Worm (Caenorhabditis elegans): Measurements from ENCODE around the gene nspc-12.

The nspc-12 gene

ce11 chrX:12356581-12356980 lies at the start of gene nspc-12:
nspc-12 (minus strand) TSS chrX:12356681.
- TF ChIP-seq klf-2 (GFP tag; conservative IDR thresholded peaks at IDR 0.05), result no peak
- TF ChIP-seq med-1 (GFP tag; optimal IDR thresholded peaks at IDR 0.05; ENCODE audit: insufficient read depth), result no peak
- TF ChIP-seq tab-1 (GFP tag; IDR thresholded peaks at IDR 0.05), result no peak
- TF ChIP-seq ref-1 (GFP tag; conservative IDR thresholded peaks at IDR 0.05), result no peak
- no peak for TF ChIP-seq flt-1 (GFP tag; IDR thresholded peaks at IDR 0.05)

ce11 chrX:12406037-12406436 lies 49.6 kb upstream of the nspc-12 start:
- TF ChIP-seq ref-1 (GFP tag; conservative IDR thresholded peaks at IDR 0.05) (no peak), klf-2 (GFP tag; conservative IDR thresholded peaks at IDR 0.05) (no peak), cog-1 (tag; optimal IDR thresholded peaks at IDR 0.05) (no peak), T22C8.4 (GFP tag; IDR thresholded peaks at IDR 0.05) (no peak), ztf-29 (GFP tag; IDR thresholded peaks at IDR 0.05) (no peak), ztf-23 (GFP tag; IDR thresholded peaks at IDR 0.05) (no peak), med-1 (GFP tag; optimal IDR thresholded peaks at IDR 0.05; ENCODE audit: insufficient read depth) (no peak), tab-1 (GFP tag; IDR thresholded peaks at IDR 0.05) (no peak), flt-1 (GFP tag; IDR thresholded peaks at IDR 0.05) (no peak)

- TF ChIP-seq klf-2 (GFP tag; conservative IDR thresholded peaks at IDR 0.05) (no peak), cog-1 (tag; optimal IDR thresholded peaks at IDR 0.05) (no peak), ztf-29 (GFP tag; IDR thresholded peaks at IDR 0.05) (no peak), ztf-23 (GFP tag; IDR thresholded peaks at IDR 0.05) (no peak)
Observed at ce11 chrX:12404729-12405128, 48.2 kb upstream of the nspc-12 start.

ce11 chrX:12393786-12394308 lies 37.4 kb upstream of the nspc-12 start, which contains the start of gene F17E5.2:
F17E5.2 (plus strand) TSS chrX:12394258.
- TF ChIP-seq T22C8.4 (GFP tag; IDR thresholded peaks at IDR 0.05) (no peak), klf-2 (GFP tag; conservative IDR thresholded peaks at IDR 0.05) (no peak), cog-1 (tag; optimal IDR thresholded peaks at IDR 0.05) (peak; percentile 94)

- no peak for TF ChIP-seq med-1 (GFP tag; optimal IDR thresholded peaks at IDR 0.05; ENCODE audit: insufficient read depth)
- TF ChIP-seq flt-1 (GFP tag; IDR thresholded peaks at IDR 0.05), result no peak
- TF ChIP-seq klf-2 (GFP tag; conservative IDR thresholded peaks at IDR 0.05), result no peak
- no peak for TF ChIP-seq cog-1 (tag; optimal IDR thresholded peaks at IDR 0.05)
- TF ChIP-seq ref-1 (GFP tag; conservative IDR thresholded peaks at IDR 0.05), result no peak
- no peak for TF ChIP-seq tab-1 (GFP tag; IDR thresholded peaks at IDR 0.05)
- no peak for TF ChIP-seq ztf-29 (GFP tag; IDR thresholded peaks at IDR 0.05)
- no peak for TF ChIP-seq ztf-23 (GFP tag; IDR thresholded peaks at IDR 0.05)
- TF ChIP-seq T22C8.4 (GFP tag; IDR thresholded peaks at IDR 0.05), result no peak
Observed at ce11 chrX:12391380-12391779, 34.9 kb upstream of the nspc-12 start, which contains the start of gene nekl-3. nekl-3 (minus strand) TSS chrX:12391480.

- TF ChIP-seq T22C8.4 (GFP tag; IDR thresholded peaks at IDR 0.05), result no peak
- no peak for TF ChIP-seq ztf-29 (GFP tag; IDR thresholded peaks at IDR 0.05)
- no peak for TF ChIP-seq tab-1 (GFP tag; IDR thresholded peaks at IDR 0.05)
- no peak for TF ChIP-seq flt-1 (GFP tag; IDR thresholded peaks at IDR 0.05)
- TF ChIP-seq cog-1 (tag; optimal IDR thresholded peaks at IDR 0.05), result no peak
- no peak for TF ChIP-seq med-1 (GFP tag; optimal IDR thresholded peaks at IDR 0.05; ENCODE audit: insufficient read depth)
- TF ChIP-seq klf-2 (GFP tag; conservative IDR thresholded peaks at IDR 0.05), result no peak
Observed at ce11 chrX:12378293-12378692, 21.8 kb upstream of the nspc-12 start, which contains the start of gene glb-13. glb-13 (minus strand) TSS chrX:12378393.

- TF ChIP-seq ztf-29 (GFP tag; IDR thresholded peaks at IDR 0.05), result no peak
Observed at ce11 chrX:12375783-12376182, 19.3 kb upstream of the nspc-12 start.

- TF ChIP-seq ref-1 (GFP tag; conservative IDR thresholded peaks at IDR 0.05) (no peak), ztf-29 (GFP tag; IDR thresholded peaks at IDR 0.05) (no peak), flt-1 (GFP tag; IDR thresholded peaks at IDR 0.05) (no peak), T22C8.4 (GFP tag; IDR thresholded peaks at IDR 0.05) (no peak), klf-2 (GFP tag; conservative IDR thresholded peaks at IDR 0.05) (no peak), tab-1 (GFP tag; IDR thresholded peaks at IDR 0.05) (no peak), ztf-23 (GFP tag; IDR thresholded peaks at IDR 0.05) (no peak), med-1 (GFP tag; optimal IDR thresholded peaks at IDR 0.05; ENCODE audit: insufficient read depth) (no peak), cog-1 (tag; optimal IDR thresholded peaks at IDR 0.05) (no peak)
Observed at ce11 chrX:12371321-12371720, 14.8 kb upstream of the nspc-12 start, which contains the start of gene rif-1.2. rif-1.2 (minus strand) TSS chrX:12371421.

ce11 chrX:12367498-12367897 lies 11.0 kb upstream of the nspc-12 start:
- TF ChIP-seq ztf-23 (GFP tag; IDR thresholded peaks at IDR 0.05) (peak; percentile 85), flt-1 (GFP tag; IDR thresholded peaks at IDR 0.05) (peak; percentile 92), cog-1 (tag; optimal IDR thresholded peaks at IDR 0.05) (no peak), T22C8.4 (GFP tag; IDR thresholded peaks at IDR 0.05) (peak; percentile 62), ref-1 (GFP tag; conservative IDR thresholded peaks at IDR 0.05) (peak; percentile 58; the same call in 1 of the 2 replicates), ztf-29 (GFP tag; IDR thresholded peaks at IDR 0.05) (peak; percentile 47; the same call in 1 of the 2 replicates), tab-1 (GFP tag; IDR thresholded peaks at IDR 0.05) (peak; percentile 81), klf-2 (GFP tag; conservative IDR thresholded peaks at IDR 0.05) (0 out of 2 replicates have a peak, but pooled peaks have one; percentile 34), med-1 (GFP tag; optimal IDR thresholded peaks at IDR 0.05; ENCODE audit: insufficient read depth) (peak; percentile 21)

ce11 chrX:12365388-12365787 lies 8.9 kb upstream of the nspc-12 start, which contains the start of gene F19H6.4:
F19H6.4 (plus strand) TSS chrX:12365688.
- TF ChIP-seq flt-1 (GFP tag; IDR thresholded peaks at IDR 0.05) (no peak), T22C8.4 (GFP tag; IDR thresholded peaks at IDR 0.05) (no peak), tab-1 (GFP tag; IDR thresholded peaks at IDR 0.05) (no peak), cog-1 (tag; optimal IDR thresholded peaks at IDR 0.05) (no peak), ztf-29 (GFP tag; IDR thresholded peaks at IDR 0.05) (no peak), med-1 (GFP tag; optimal IDR thresholded peaks at IDR 0.05; ENCODE audit: insufficient read depth) (no peak)

Measured in whole organism, midembryonic.